Worm (Caenorhabditis elegans) whole organism, midembryonic: ENCODE data around the gene F21D5.3.

Experiments used
- flt-1 ChIP-seq: fragments of 200-800 bp; sonication (Bioruptor generic); IDR thresholded peaks from 2 replicates; pipeline ENCODE4 v1.3.6; 2022; ENCODE audit warnings: missing genetic modification characterization, missing compliant biosample characterization
- tab-1 ChIP-seq: fragments of 200-800 bp; sonication (Bioruptor generic); IDR thresholded peaks from 2 replicates; pipeline ENCODE4 v1.3.6; 2022; ENCODE audit warnings: missing genetic modification characterization, missing compliant biosample characterization

- TF ChIP-seq tab-1 (no peak), flt-1 (no peak)
Measured at ce11 chrIV:8754727-8755126, 24.1 kb downstream of the F21D5.3 start, which contains the start of gene elli-1.
